Worm (Caenorhabditis elegans) whole organism, L2 larva: ENCODE measurements around the gene mrps-18C.

ENCODE experiments used
- alr-1 ChIP-seq: fragments of 150-350 bp; optimal IDR thresholded peaks from 2 replicates; lab custom pipeline; 2014; ENCODE audit warnings: missing biosample characterization, missing genetic modification characterization
- ama-1 ChIP-seq: fragments of 150-350 bp; optimal IDR thresholded peaks from 2 replicates; lab custom pipeline; 2018; ENCODE audit warnings: inconsistent platforms
- blmp-1 ChIP-seq: sonication (generic microtip); optimal IDR thresholded peaks from 2 replicates; lab custom pipeline; 2017; ENCODE audit warnings: missing genetic modification characterization, mild to moderate bottlenecking, missing compliant biosample characterization, antibody characterized with exemption, moderate library complexity; ENCODE audit not compliant: insufficient read depth
- ceh-16 ChIP-seq: fragments of 150-350 bp; optimal IDR thresholded peaks from 2 replicates; lab custom pipeline; 2014; ENCODE audit warnings: missing biosample characterization, missing genetic modification characterization
- ceh-82 ChIP-seq: fragments of 150-350 bp; optimal IDR thresholded peaks from 2 replicates; lab custom pipeline; 2014; ENCODE audit warnings: missing biosample characterization, missing genetic modification characterization
- egl-27 ChIP-seq: sonication (generic microtip); optimal IDR thresholded peaks from 3 replicates; lab custom pipeline; 2017; ENCODE audit warnings: missing biosample characterization, missing genetic modification reagents, missing genetic modification characterization
- lin-13 ChIP-seq: fragments of 150-350 bp; optimal IDR thresholded peaks from 2 replicates; lab custom pipeline; 2014; ENCODE audit warnings: missing biosample characterization, missing genetic modification reagents, missing genetic modification characterization
- lsy-2 ChIP-seq, 2 experiments: fragments of 150-350 bp in 1 of 2; sonication (generic microtip) in 1 of 2; optimal IDR thresholded peaks; 2 replicates each; lab custom pipeline; 2014 to 2017; ENCODE audit warnings: missing biosample characterization in 2 of 2, missing genetic modification characterization in 2 of 2
- mdl-1 ChIP-seq, 2 experiments: fragments of 150-350 bp in 1 of 2; sonication (generic microtip) in 1 of 2; optimal IDR thresholded peaks; 2 replicates each; lab custom pipeline; 2017; ENCODE audit warnings: missing biosample characterization in 2 of 2, missing genetic modification characterization in 2 of 2
- snpc-4 ChIP-seq: fragments of 150-350 bp; optimal IDR thresholded peaks from 2 replicates; lab custom pipeline; 2014; ENCODE audit warnings: missing biosample characterization, missing genetic modification characterization

DNA sequence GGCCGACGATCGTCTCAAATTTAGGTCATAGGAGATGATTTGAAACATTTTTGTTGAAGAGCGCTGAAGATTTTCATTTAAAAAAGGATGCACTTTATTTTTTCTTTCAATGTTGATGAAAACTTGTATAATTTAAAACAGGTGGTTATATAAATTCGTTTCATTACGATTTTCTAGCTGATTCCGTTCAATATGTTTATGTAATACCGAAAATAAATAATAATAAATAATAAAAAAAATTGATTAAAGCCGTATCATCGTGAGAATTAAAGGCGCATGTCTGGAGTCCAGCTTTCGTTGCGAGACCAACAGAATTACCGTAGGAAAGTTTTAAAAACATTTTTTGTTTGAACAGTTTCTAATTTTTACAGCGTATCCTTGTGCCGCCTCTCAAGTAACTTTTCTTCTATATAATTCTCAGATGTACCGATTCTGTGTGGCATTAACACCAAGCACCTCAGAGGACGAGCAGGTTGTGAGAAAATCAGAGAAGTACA, 3.1 kb upstream of the mrps-18C start, which contains the start of the genes C26E6.12 and eri-9:
- TF ChIP-seq blmp-1 (tag; lab: Kevin White, UChicago), result no peak
- TF ChIP-seq ceh-16, result no peak
- no peak for TF ChIP-seq egl-27
- TF ChIP-seq ama-1 (lab: Kevin White, UChicago), result no peak
- TF ChIP-seq lsy-2 (tag; optimal IDR thresholded peaks at IDR 0.05; lab: Kevin White, UChicago), result no peak
- TF ChIP-seq ceh-82 (tag; lab: Kevin White, UChicago), result no peak
- TF ChIP-seq mdl-1 (tag; optimal IDR thresholded peaks at IDR 0.05; lab: Kevin White, UChicago), result no peak
- TF ChIP-seq lin-13 (GFP tag; lab: Kevin White, UChicago), result no peak
- no peak for TF ChIP-seq snpc-4 (tag; lab: Kevin White, UChicago)
- no peak for TF ChIP-seq alr-1 (tag; lab: Kevin White, UChicago)
